Worm (Caenorhabditis elegans): Measurements from ENCODE around the gene F38H12.5.

F38H12.5 gene

DNA sequence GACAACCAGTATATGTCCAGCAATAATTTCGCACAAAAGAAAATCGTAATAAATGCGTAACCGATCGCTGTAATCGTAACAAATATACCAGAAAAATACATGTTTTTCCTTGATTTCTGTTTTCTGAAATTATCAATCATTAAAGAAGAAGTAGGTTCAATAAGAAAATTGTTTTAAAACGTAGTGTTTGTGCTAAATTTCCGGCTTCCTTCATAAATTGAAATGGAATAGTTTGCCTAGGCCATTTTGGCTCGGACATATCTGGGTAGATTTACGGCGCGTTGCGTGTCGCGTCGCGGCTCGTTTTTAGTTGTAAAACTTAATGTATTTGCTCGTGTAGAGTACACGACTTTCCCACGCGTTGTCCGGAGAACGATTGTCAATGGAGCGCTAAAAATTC lies at the start of gene F38H12.5:
Gene F38H12.5, minus strand, starts transcription at position 101 of the 400 bp plus-strand sequence.
- TF ChIP-seq mls-2 (tag; optimal IDR thresholded peaks at IDR 0.05) (no peak), unc-62 (GFP tag; optimal IDR thresholded peaks at IDR 0.05) (no peak), M03D4.4 (tag; optimal IDR thresholded peaks at IDR 0.05) (no peak), drap-1 (GFP tag; optimal IDR thresholded peaks at IDR 0.05) (no peak)

DNA sequence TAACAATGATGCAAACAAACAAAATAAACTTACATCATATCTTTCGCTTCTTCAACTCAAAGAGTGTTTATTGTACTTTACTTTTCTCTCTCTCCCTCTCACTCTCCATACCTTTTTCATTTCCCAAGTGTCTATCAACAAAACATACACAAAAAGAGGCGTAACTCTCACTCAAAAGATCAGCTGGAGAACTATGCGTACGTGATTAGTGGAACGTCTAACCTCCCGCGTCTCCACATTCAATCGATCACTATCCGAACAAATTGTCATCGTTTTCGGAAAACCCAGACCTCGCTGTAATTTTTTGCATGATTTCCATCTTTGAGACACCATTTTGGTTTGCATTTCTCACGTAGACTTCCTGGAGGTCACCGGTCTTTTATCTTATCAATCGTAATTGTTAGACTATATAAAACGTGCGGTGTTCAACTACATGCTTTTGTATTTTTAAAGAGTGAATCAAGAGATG lies 48.7 kb upstream of the F38H12.5 start, which contains the start of gene nhr-57:
Gene nhr-57, plus strand, starts transcription at position 419 of the 469 bp plus-strand sequence.
- TF ChIP-seq sptf-1 (tag; optimal IDR thresholded peaks at IDR 0.05) (no peak), unc-62 (GFP tag; optimal IDR thresholded peaks at IDR 0.05) (peak; percentile 41), hlh-1 (tag; optimal IDR thresholded peaks at IDR 0.05) (no peak), sem-2 (GFP tag; optimal IDR thresholded peaks at IDR 0.05) (no peak), cnd-1 (tag; optimal IDR thresholded peaks at IDR 0.05) (no peak), ceh-43 (GFP tag; optimal IDR thresholded peaks at IDR 0.05) (no peak), nhr-12 (tag; optimal IDR thresholded peaks at IDR 0.05) (no peak), lsy-2 (tag; optimal IDR thresholded peaks at IDR 0.05) (no peak), lin-32 (GFP tag; optimal IDR thresholded peaks at IDR 0.05) (no peak), ces-1 (GFP tag; optimal IDR thresholded peaks at IDR 0.05) (no peak), nhr-237 (tag; optimal IDR thresholded peaks at IDR 0.05) (peak; percentile 31), mab-5 (tag; optimal IDR thresholded peaks at IDR 0.05) (no peak), elt-3 (tag; optimal IDR thresholded peaks at IDR 0.05) (peak; percentile 87), nhr-76 (tag; optimal IDR thresholded peaks at IDR 0.05) (no peak), blmp-1 (tag; optimal IDR thresholded peaks at IDR 0.05) (no peak)

DNA sequence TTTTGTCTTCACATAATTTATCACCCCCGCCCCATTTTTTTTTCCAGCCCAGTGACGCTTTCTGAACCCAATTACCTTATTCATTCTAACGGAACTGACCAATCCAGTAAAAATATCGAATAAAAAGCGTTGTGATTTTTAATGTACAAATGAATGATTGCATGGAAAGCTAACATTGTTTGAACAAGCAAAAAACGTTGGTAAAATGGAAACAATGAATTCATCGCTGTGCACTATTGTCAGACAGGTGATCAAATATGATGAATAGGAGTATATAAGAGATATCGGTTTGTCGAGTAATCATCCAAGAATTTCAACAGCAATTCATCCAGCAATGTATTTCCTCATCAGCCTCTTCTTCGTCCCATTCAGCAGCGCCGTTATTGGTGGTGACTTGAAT lies 46.8 kb upstream of the F38H12.5 start, which contains the start of gene phat-4:
Gene phat-4, plus strand, starts transcription at position 301 of the 400 bp plus-strand sequence.
- TF ChIP-seq nhr-2 (tag; optimal IDR thresholded peaks at IDR 0.05) (no peak), lin-13 (tag; optimal IDR thresholded peaks at IDR 0.05) (no peak), ceh-43 (GFP tag; optimal IDR thresholded peaks at IDR 0.05) (no peak), ceh-83 (GFP tag; optimal IDR thresholded peaks at IDR 0.05) (no peak), blmp-1 (tag; optimal IDR thresholded peaks at IDR 0.05) (no peak), unc-62 (GFP tag; optimal IDR thresholded peaks at IDR 0.05) (no peak), nhr-12 (tag; optimal IDR thresholded peaks at IDR 0.05) (no peak), M03D4.4 (tag; optimal IDR thresholded peaks at IDR 0.05) (no peak), sem-2 (GFP tag; optimal IDR thresholded peaks at IDR 0.05) (no peak), nhr-237 (tag; optimal IDR thresholded peaks at IDR 0.05) (no peak), elt-1 (tag; optimal IDR thresholded peaks at IDR 0.05; ENCODE audit: borderline replicate concordance, insufficient read depth) (no peak), ztf-11 (tag; optimal IDR thresholded peaks at IDR 0.05) (no peak), snpc-4 (tag; optimal IDR thresholded peaks at IDR 0.05) (no peak), lsy-2 (tag; optimal IDR thresholded peaks at IDR 0.05) (no peak), tbx-8 (GFP tag; optimal IDR thresholded peaks at IDR 0.05) (no peak), nhr-76 (tag; optimal IDR thresholded peaks at IDR 0.05) (no peak), unc-39 (tag; optimal IDR thresholded peaks at IDR 0.05) (no peak)

DNA sequence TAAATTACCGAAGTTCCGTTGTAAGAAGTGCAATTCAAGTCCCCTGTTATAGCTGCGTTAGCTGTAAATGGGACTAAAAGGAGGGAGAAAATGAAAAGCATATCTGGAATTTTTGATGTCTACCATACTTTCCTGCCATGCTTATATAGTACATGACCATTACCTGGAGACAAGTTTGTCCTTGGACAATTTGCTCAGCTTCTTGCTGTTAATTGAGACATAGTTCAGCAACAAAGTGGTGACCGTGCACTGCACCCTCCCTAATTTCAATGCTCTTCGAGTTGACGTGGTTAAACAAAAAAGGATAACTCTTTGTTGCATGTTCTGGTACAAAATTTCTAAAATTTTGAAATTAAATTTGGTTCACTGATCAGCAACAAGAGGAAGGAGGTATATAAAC lies 44.6 kb upstream of the F38H12.5 start, which contains the start of gene T05B4.13:
Gene T05B4.13, minus strand, starts transcription at position 101 of the 400 bp plus-strand sequence.
- TF ChIP-seq ham-2 (GFP tag; optimal IDR thresholded peaks at IDR 0.05) = no peak
- no peak for TF ChIP-seq tbx-8 (GFP tag; optimal IDR thresholded peaks at IDR 0.05)
- TF ChIP-seq M03D4.4 (tag; optimal IDR thresholded peaks at IDR 0.05) = no peak
- TF ChIP-seq cnd-1 (tag; optimal IDR thresholded peaks at IDR 0.05) = no peak
- TF ChIP-seq snpc-4 (tag; optimal IDR thresholded peaks at IDR 0.05) = no peak
- TF ChIP-seq mep-1 (tag; optimal IDR thresholded peaks at IDR 0.05) = no peak
- no peak for TF ChIP-seq hlh-1 (tag; optimal IDR thresholded peaks at IDR 0.05)
- no peak for TF ChIP-seq drap-1 (GFP tag; optimal IDR thresholded peaks at IDR 0.05)
- TF ChIP-seq lin-13 (tag; optimal IDR thresholded peaks at IDR 0.05) = no peak
- TF ChIP-seq zip-8 (tag; optimal IDR thresholded peaks at IDR 0.05) = no peak
- TF ChIP-seq ceh-39 (tag; optimal IDR thresholded peaks at IDR 0.05) = no peak
- no peak for TF ChIP-seq sptf-1 (tag; optimal IDR thresholded peaks at IDR 0.05)
- no peak for TF ChIP-seq elt-1 (tag; optimal IDR thresholded peaks at IDR 0.05; ENCODE audit: borderline replicate concordance, insufficient read depth)
- TF ChIP-seq elt-3 (tag; optimal IDR thresholded peaks at IDR 0.05) = no peak
- TF ChIP-seq nhr-2 (tag; optimal IDR thresholded peaks at IDR 0.05) = no peak
- no peak for TF ChIP-seq unc-39 (tag; optimal IDR thresholded peaks at IDR 0.05)
- no peak for TF ChIP-seq unc-120 (tag; optimal IDR thresholded peaks at IDR 0.05; ENCODE audit: poor library complexity, severe bottlenecking)
- no peak for TF ChIP-seq ces-1 (GFP tag; optimal IDR thresholded peaks at IDR 0.05)
- no peak for TF ChIP-seq nhr-28 (tag; optimal IDR thresholded peaks at IDR 0.05)
- TF ChIP-seq nhr-12 (tag; optimal IDR thresholded peaks at IDR 0.05) = no peak

Data from whole organism, mixed stage, embryonic.